Fruit fly (Drosophila melanogaster) whole organism, embryonic: ENCODE measurements around the gene Chd1.

Experiments
- B-H2 ChIP-seq: fragments of 200-800 bp; sonication (Bioruptor generic); optimal IDR thresholded peaks from 2 replicates; lab custom pipeline; 2018; ENCODE audit warnings: missing biosample characterization, mild to moderate bottlenecking, missing genetic modification characterization
- CG10366 ChIP-seq: fragments of 200-800 bp; sonication (Bioruptor generic); IDR thresholded peaks from 2 replicates; pipeline ENCODE4 v1.3.6; 2022; ENCODE audit warnings: missing biosample characterization, missing genetic modification characterization
- CG10543 ChIP-seq: fragments of 200-800 bp; sonication (Bioruptor generic); optimal IDR thresholded peaks from 3 replicates; lab custom pipeline; 2017; ENCODE audit warnings: missing biosample characterization, mild to moderate bottlenecking, missing genetic modification characterization, moderate library complexity
- CG10565 ChIP-seq: fragments of 200-800 bp; sonication (Bioruptor generic); optimal IDR thresholded peaks from 3 replicates; lab custom pipeline; 2016; ENCODE audit warnings: missing biosample characterization, mild to moderate bottlenecking, missing genetic modification characterization
- CG13123 ChIP-seq: fragments of 200-800 bp; sonication (Bioruptor generic); optimal IDR thresholded peaks from 2 replicates; lab custom pipeline; 2016; ENCODE audit warnings: missing biosample characterization, missing genetic modification characterization
- CG13296 ChIP-seq: fragments of 200-800 bp; sonication (Bioruptor generic); optimal IDR thresholded peaks from 3 replicates; lab custom pipeline; 2018; ENCODE audit warnings: missing biosample characterization, mild to moderate bottlenecking, missing genetic modification characterization
- CG15514 ChIP-seq: fragments of 200-800 bp; sonication (Bioruptor generic); optimal IDR thresholded peaks from 3 replicates; lab custom pipeline; 2017; ENCODE audit warnings: missing biosample characterization, missing genetic modification characterization, mild to moderate bottlenecking, moderate library complexity, missing genetic modification reagents
- CG18619 ChIP-seq: fragments of 200-800 bp; sonication (Bioruptor generic); optimal IDR thresholded peaks from 3 replicates; lab custom pipeline; 2017; ENCODE audit warnings: missing biosample characterization, mild to moderate bottlenecking, missing genetic modification characterization
- CG2116 ChIP-seq: fragments of 200-800 bp; sonication (Bioruptor generic); optimal IDR thresholded peaks from 3 replicates; lab custom pipeline; 2018; ENCODE audit warnings: missing biosample characterization, mild to moderate bottlenecking, missing genetic modification characterization
- CG2202 ChIP-seq: fragments of 200-800 bp; sonication (Bioruptor generic); optimal IDR thresholded peaks from 2 replicates; lab custom pipeline; 2018; ENCODE audit warnings: missing biosample characterization, mild to moderate bottlenecking, missing genetic modification characterization
- CG31365 ChIP-seq: fragments of 200-800 bp; sonication (Bioruptor generic); optimal IDR thresholded peaks from 2 replicates; lab custom pipeline; 2018; ENCODE audit warnings: missing biosample characterization, mild to moderate bottlenecking, missing genetic modification characterization
- CG33213 ChIP-seq: fragments of 200-800 bp; sonication (Bioruptor generic); optimal IDR thresholded peaks from 3 replicates; lab custom pipeline; 2016; ENCODE audit warnings: missing biosample characterization, missing genetic modification characterization
- CG4707 ChIP-seq: fragments of 200-800 bp; sonication (Bioruptor generic); optimal IDR thresholded peaks from 2 replicates; lab custom pipeline; 2018; ENCODE audit warnings: missing biosample characterization, mild to moderate bottlenecking, missing genetic modification characterization, moderate library complexity
- CG4820 ChIP-seq: fragments of 200-800 bp; sonication (Bioruptor generic); optimal IDR thresholded peaks from 3 replicates; lab custom pipeline; 2016; ENCODE audit warnings: missing biosample characterization, missing genetic modification characterization
- CG9437 ChIP-seq: fragments of 200-800 bp; sonication (Bioruptor generic); optimal IDR thresholded peaks from 2 replicates; lab custom pipeline; 2018; ENCODE audit warnings: missing biosample characterization, mild to moderate bottlenecking, missing genetic modification characterization
- CG9817 ChIP-seq: fragments of 200-800 bp; sonication (Bioruptor generic); optimal IDR thresholded peaks from 2 replicates; lab custom pipeline; 2018; ENCODE audit warnings: missing biosample characterization, mild to moderate bottlenecking, missing genetic modification characterization, moderate library complexity
- HLHmδ ChIP-seq: fragments of 200-800 bp; sonication (Bioruptor generic); optimal IDR thresholded peaks from 2 replicates; lab custom pipeline; 2018; ENCODE audit warnings: missing biosample characterization, mild to moderate bottlenecking, missing genetic modification characterization, moderate library complexity
- Hand ChIP-seq: fragments of 200-800 bp; sonication (Bioruptor generic); optimal IDR thresholded peaks from 2 replicates; lab custom pipeline; 2017; ENCODE audit warnings: mild to moderate bottlenecking, missing biosample characterization, missing genetic modification reagents, missing genetic modification characterization
- Hmx ChIP-seq: fragments of 200-800 bp; sonication (Bioruptor generic); optimal IDR thresholded peaks from 2 replicates; lab custom pipeline; 2016; ENCODE audit warnings: missing biosample characterization, missing genetic modification characterization
- Jarid2 ChIP-seq: fragments of 200-800 bp; sonication (Bioruptor generic); optimal IDR thresholded peaks from 3 replicates; lab custom pipeline; 2017; ENCODE audit warnings: mild to moderate bottlenecking, missing biosample characterization, missing genetic modification reagents, missing genetic modification characterization
- Mad ChIP-seq: fragments of 200-800 bp; sonication (Bioruptor generic); optimal IDR thresholded peaks from 2 replicates; lab custom pipeline; 2016; ENCODE audit warnings: missing biosample characterization, missing genetic modification characterization
- Med ChIP-seq: fragments of 200-800 bp; sonication (Bioruptor generic); peaks from one replicate; lab custom pipeline; 2016; ENCODE audit warnings: missing biosample characterization, missing genetic modification characterization, mild to moderate bottlenecking, inconsistent platforms, moderate library complexity
- Oli ChIP-seq: fragments of 200-800 bp; sonication (Bioruptor generic); optimal IDR thresholded peaks from 2 replicates; lab custom pipeline; 2018; ENCODE audit warnings: missing biosample characterization, mild to moderate bottlenecking, missing genetic modification characterization, moderate library complexity
- Rfx ChIP-seq: fragments of 200-800 bp; sonication (Bioruptor generic); IDR thresholded peaks from 2 replicates; pipeline ENCODE4 v1.3.6; 2022; ENCODE audit warnings: missing biosample characterization, missing genetic modification characterization
- Side ChIP-seq: fragments of 200-800 bp; sonication (Bioruptor generic); optimal IDR thresholded peaks from 2 replicates; lab custom pipeline; 2016; ENCODE audit warnings: missing biosample characterization, missing genetic modification characterization
- Trl ChIP-seq, 3 experiments: fragments of >200 bp in 2 of 3; fragments of 200-800 bp in 1 of 3; sonication (Bioruptor generic) in 1 of 3; optimal IDR thresholded peaks; 2 replicates in 1 of 3; 3 replicates in 2 of 3; lab custom pipeline; 2016 to 2017; ENCODE audit warnings: missing biosample characterization in 1 of 3, missing genetic modification characterization in 1 of 3
- cad ChIP-seq: fragments of >200 bp; optimal IDR thresholded peaks from 2 replicates; lab custom pipeline; 2017; ENCODE audit warnings: missing biosample characterization, missing genetic modification characterization
- cas ChIP-seq: fragments of 200-800 bp; sonication (Bioruptor generic); IDR thresholded peaks from 2 replicates; pipeline ENCODE4 v1.3.6; 2022; ENCODE audit warnings: missing biosample characterization, missing genetic modification characterization
- cg ChIP-seq: fragments of 200-800 bp; sonication (Bioruptor generic); optimal IDR thresholded peaks from 3 replicates; lab custom pipeline; 2019; ENCODE audit warnings: missing biosample characterization, mild to moderate bottlenecking, missing genetic modification characterization, moderate library complexity
- chm ChIP-seq: fragments of 200-800 bp; sonication (Bioruptor generic); IDR thresholded peaks from 2 replicates; pipeline ENCODE4 v1.3.6; 2022; ENCODE audit warnings: missing biosample characterization, missing genetic modification characterization
- chn ChIP-seq: fragments of 200-800 bp; sonication (Bioruptor generic); optimal IDR thresholded peaks from 2 replicates; lab custom pipeline; 2016; ENCODE audit warnings: missing biosample characterization, missing genetic modification characterization
- ci ChIP-seq: fragments of 200-800 bp; sonication (Bioruptor generic); IDR thresholded peaks from 3 replicates; pipeline ENCODE4 v1.3.6; 2022; ENCODE audit warnings: missing biosample characterization, missing genetic modification characterization
- dm ChIP-seq: fragments of 200-800 bp; sonication (Bioruptor generic); optimal IDR thresholded peaks from 3 replicates; lab custom pipeline; 2016; ENCODE audit warnings: missing biosample characterization, missing genetic modification characterization
- dmrt11E ChIP-seq: fragments of 200-800 bp; sonication (Bioruptor generic); optimal IDR thresholded peaks from 3 replicates; lab custom pipeline; 2018; ENCODE audit warnings: missing biosample characterization, mild to moderate bottlenecking, missing genetic modification characterization, moderate library complexity
- esg ChIP-seq: fragments of 200-800 bp; sonication (Bioruptor generic); conservative IDR thresholded peaks from 2 replicates; pipeline ENCODE4 v1.3.6; 2022; ENCODE audit warnings: missing biosample characterization, missing genetic modification characterization
- ewg ChIP-seq: fragments of 200-800 bp; sonication (Bioruptor generic); optimal IDR thresholded peaks from 3 replicates; lab custom pipeline; 2017; ENCODE audit warnings: mild to moderate bottlenecking, missing biosample characterization, missing genetic modification reagents, missing genetic modification characterization
- eyg ChIP-seq: fragments of 200-800 bp; sonication (Bioruptor generic); optimal IDR thresholded peaks from 3 replicates; lab custom pipeline; 2016; ENCODE audit warnings: missing biosample characterization, missing genetic modification characterization
- fd3F ChIP-seq: fragments of 200-800 bp; sonication (Bioruptor generic); optimal IDR thresholded peaks from 2 replicates; lab custom pipeline; 2018; ENCODE audit warnings: missing biosample characterization, mild to moderate bottlenecking, missing genetic modification characterization, moderate library complexity
- grau ChIP-seq: fragments of 200-800 bp; optimal IDR thresholded peaks from 3 replicates; lab custom pipeline; 2019; ENCODE audit warnings: missing biosample characterization, mild to moderate bottlenecking, missing genetic modification characterization, moderate library complexity
- gsb ChIP-seq: fragments of 200-800 bp; sonication (Bioruptor generic); IDR thresholded peaks from 2 replicates; pipeline ENCODE4 v1.3.6; 2022; ENCODE audit warnings: missing biosample characterization, missing genetic modification characterization
- kah ChIP-seq: fragments of 200-800 bp; sonication (Bioruptor generic); optimal IDR thresholded peaks from 2 replicates; lab custom pipeline; 2018; ENCODE audit warnings: missing biosample characterization, mild to moderate bottlenecking, missing genetic modification characterization
- kay ChIP-seq: fragments of 200-800 bp; sonication (Bioruptor generic); optimal IDR thresholded peaks from 2 replicates; lab custom pipeline; 2016; ENCODE audit warnings: missing biosample characterization, missing genetic modification characterization
- lmd ChIP-seq: fragments of 200-800 bp; sonication (Bioruptor generic); IDR thresholded peaks from 2 replicates; pipeline ENCODE4 v1.3.6; 2022; ENCODE audit warnings: missing biosample characterization, missing genetic modification characterization
- lola ChIP-seq, 3 experiments: fragments of >200 bp in 2 of 3; fragments of 200-800 bp in 1 of 3; sonication (Bioruptor generic) in 1 of 3; optimal IDR thresholded peaks; 2 replicates each; lab custom pipeline; 2017 to 2019; ENCODE audit warnings: missing biosample characterization in 3 of 3, missing genetic modification characterization in 3 of 3, mild to moderate bottlenecking in 1 of 3, moderate library complexity in 1 of 3
- pb ChIP-seq: fragments of 200-800 bp; sonication (Bioruptor generic); optimal IDR thresholded peaks from 3 replicates; lab custom pipeline; 2016; ENCODE audit warnings: missing biosample characterization, missing genetic modification characterization
- scrt ChIP-seq: fragments of 200-800 bp; sonication (Bioruptor generic); optimal IDR thresholded peaks from 2 replicates; lab custom pipeline; 2018; ENCODE audit warnings: missing biosample characterization, mild to moderate bottlenecking, missing genetic modification characterization, moderate library complexity
- slbo ChIP-seq: fragments of 200-800 bp; sonication (Bioruptor generic); IDR thresholded peaks from 2 replicates; pipeline ENCODE4 v1.3.6; 2022; ENCODE audit warnings: missing biosample characterization, missing genetic modification characterization
- tio ChIP-seq: fragments of 200-800 bp; sonication (Bioruptor generic); optimal IDR thresholded peaks from 2 replicates; lab custom pipeline; 2017; ENCODE audit warnings: missing biosample characterization, missing genetic modification characterization, inconsistent platforms
- wdn ChIP-seq: fragments of 200-800 bp; sonication (Bioruptor generic); IDR thresholded peaks from 2 replicates; pipeline ENCODE4 v1.3.6; 2022; ENCODE audit warnings: missing biosample characterization, missing genetic modification characterization

The Chd1 gene

dm6 chr2L:2987681-2988381 lies at the start of gene Chd1, which contains the start of gene Bem46 (continued):
- TF ChIP-seq CG10366 (GFP tag; lab: Robert Waterston, UW) (peak; percentile 78), cas (GFP tag; lab: Robert Waterston, UW) (no peak; the same call in 1 of the 2 replicates), fd3F (peak; percentile 84), CG2202 (tag; lab: Kevin White, UChicago) (peak; percentile 54), Rfx (GFP tag; lab: Robert Waterston, UW) (peak; percentile 84), B-H2 (GFP tag; lab: Kevin White, UChicago) (peak; percentile 89), chn (GFP tag; lab: Kevin White, UChicago) (peak; percentile 82), eyg (GFP tag; lab: Kevin White, UChicago) (peak; percentile 58), CG4707 (no peak), wdn (GFP tag; lab: Robert Waterston, UW) (peak; percentile 66), cg (no peak), CG4820 (peak; percentile 81), CG13296 (GFP tag; lab: Kevin White, UChicago) (peak; percentile 84), CG10543 (GFP tag; lab: Kevin White, UChicago) (peak; percentile 90), dmrt11E (tag; lab: Kevin White, UChicago) (peak; percentile 86), ci (GFP tag; lab: Robert Waterston, UW) (peak; percentile 84), slbo (GFP tag; lab: Robert Waterston, UW) (peak; percentile 93), Oli (tag; lab: Kevin White, UChicago) (peak; percentile 81), CG9817 (tag; lab: Kevin White, UChicago) (peak; percentile 89), grau (peak; percentile 99), CG33213 (GFP tag; lab: Kevin White, UChicago) (no peak), CG18619 (GFP tag; lab: Kevin White, UChicago) (peak; percentile 88), CG13123 (peak; percentile 78), pb (no peak), dm (GFP tag; lab: Kevin White, UChicago) (peak; percentile 58), CG2116 (peak; percentile 94), kay (peak; percentile 72), Jarid2 (GFP tag; lab: Kevin White, UChicago) (no peak), HLHmδ (GFP tag; lab: Kevin White, UChicago) (no peak), cad (no peak), tio (GFP tag; lab: Kevin White, UChicago) (no peak), CG9437 (GFP tag; lab: Kevin White, UChicago) (peak; percentile 83), Trl (optimal IDR thresholded peaks at IDR 0.05; lab: Kevin White, UChicago) (no peak), Trl (GFP tag; optimal IDR thresholded peaks at IDR 0.05; lab: Kevin White, UChicago) (peak; percentile 58), lmd (GFP tag; lab: Robert Waterston, UW) (peak; percentile 90), ewg (peak; percentile 77), kah (GFP tag; lab: Kevin White, UChicago) (peak; percentile 96), Hand (GFP tag; lab: Kevin White, UChicago) (peak; percentile 61), Side (GFP tag; lab: Kevin White, UChicago) (peak; percentile 18), chm (GFP tag; lab: Robert Waterston, UW) (peak; percentile 67), Hmx (GFP tag; lab: Kevin White, UChicago) (no peak), CG15514 (GFP tag; lab: Kevin White, UChicago) (peak; percentile 76), esg (peak; percentile 87), Mad (peak; percentile 79), Med (GFP tag; lab: Kevin White, UChicago) (peak; percentile 93), lola (GFP tag; optimal IDR thresholded peaks at IDR 0.05; lab: Kevin White, UChicago) (peak in 1 of 3 experiments; percentile 87), CG31365 (no peak), scrt (GFP tag; lab: Kevin White, UChicago) (peak; percentile 75), CG10565 (peak; percentile 19), gsb (GFP tag; lab: Robert Waterston, UW) (peak; percentile 42; the same call in 1 of the 2 replicates)
